Worm (Caenorhabditis elegans) whole organism, young adult: ENCODE data around the gene srw-101.

Source experiments
- B0035.1 ChIP-seq: sonication (generic microtip); optimal IDR thresholded peaks from 2 replicates; lab custom pipeline; 2016; ENCODE audit warnings: missing genetic modification characterization, mild to moderate bottlenecking, missing compliant biosample characterization, missing genotype, missing genetic modification reagents
- B0261.1 ChIP-seq: sonication (generic microtip); optimal IDR thresholded peaks from 2 replicates; lab custom pipeline; 2016; ENCODE audit warnings: mild to moderate bottlenecking, missing genetic modification characterization, moderate library complexity, missing compliant biosample characterization
- D2030.7 ChIP-seq: fragments of 200-800 bp; sonication (Bioruptor generic); IDR thresholded peaks from 2 replicates; pipeline ENCODE4 v1.3.6; 2022; ENCODE audit warnings: missing genetic modification reagents, missing genetic modification characterization, missing compliant biosample characterization
- F23B12.7 ChIP-seq: sonication (generic microtip); optimal IDR thresholded peaks from 2 replicates; lab custom pipeline; 2017; ENCODE audit warnings: missing genetic modification characterization, mild to moderate bottlenecking, missing compliant biosample characterization, antibody characterized with exemption, moderate library complexity; ENCODE audit not compliant: insufficient read depth
- K11D2.4 ChIP-seq: fragments of 200-800 bp; sonication (Bioruptor generic); IDR thresholded peaks from 2 replicates; pipeline ENCODE4 v1.3.6; 2022; ENCODE audit warnings: missing genetic modification reagents, missing genetic modification characterization, missing compliant biosample characterization
- K12H6.12 ChIP-seq: fragments of 200-800 bp; sonication (Bioruptor generic); optimal IDR thresholded peaks from 2 replicates; lab custom pipeline; 2018; ENCODE audit warnings: mild to moderate bottlenecking, missing genetic modification characterization, missing compliant biosample characterization
- atf-7 ChIP-seq: sonication (generic microtip); optimal IDR thresholded peaks from 2 replicates; lab custom pipeline; 2017; ENCODE audit warnings: mild to moderate bottlenecking, missing genetic modification characterization, missing compliant biosample characterization
- athp-1 ChIP-seq: sonication (generic microtip); optimal IDR thresholded peaks from 2 replicates; lab custom pipeline; 2017; ENCODE audit warnings: mild to moderate bottlenecking, missing genetic modification characterization, missing compliant biosample characterization
- attf-5 ChIP-seq: fragments of 200-800 bp; sonication (Bioruptor generic); optimal IDR thresholded peaks from 2 replicates; lab custom pipeline; 2018; ENCODE audit warnings: mild to moderate bottlenecking, missing genetic modification characterization, missing compliant biosample characterization
- cebp-2 ChIP-seq: fragments of 200-800 bp; sonication (Bioruptor generic); IDR thresholded peaks from 2 replicates; pipeline ENCODE4 v1.3.6; 2022; ENCODE audit warnings: missing genetic modification characterization, missing compliant biosample characterization
- ceh-40 ChIP-seq: fragments of 200-800 bp; sonication (Bioruptor generic); IDR thresholded peaks from 2 replicates; pipeline ENCODE4 v1.3.6; 2022; ENCODE audit warnings: missing genetic modification characterization, missing compliant biosample characterization
- ceh-58 ChIP-seq: fragments of 200-800 bp; sonication (Bioruptor generic); IDR thresholded peaks from 2 replicates; pipeline ENCODE4 v1.3.6; 2022; ENCODE audit warnings: missing genetic modification characterization, missing compliant biosample characterization
- ceh-91 ChIP-seq: fragments of 200-800 bp; sonication (Bioruptor generic); IDR thresholded peaks from 2 replicates; pipeline ENCODE4 v1.3.6; 2022; ENCODE audit warnings: missing genetic modification reagents, missing genetic modification characterization, missing compliant biosample characterization
- chd-7 ChIP-seq: sonication (generic microtip); optimal IDR thresholded peaks from 2 replicates; lab custom pipeline; 2016; ENCODE audit warnings: mild to moderate bottlenecking, missing genetic modification characterization, moderate library complexity, missing compliant biosample characterization
- die-1 ChIP-seq: sonication (generic microtip); optimal IDR thresholded peaks from 2 replicates; lab custom pipeline; 2016; ENCODE audit warnings: missing genotype, mild to moderate bottlenecking, missing genetic modification characterization, missing compliant biosample characterization
- egrh-3 ChIP-seq: fragments of 200-800 bp; sonication (Bioruptor generic); IDR thresholded peaks from 2 replicates; pipeline ENCODE4 v1.3.6; 2022; ENCODE audit warnings: missing genetic modification reagents, missing genetic modification characterization, missing compliant biosample characterization
- fkh-3 ChIP-seq: sonication (generic microtip); optimal IDR thresholded peaks from 2 replicates; lab custom pipeline; 2016; ENCODE audit warnings: mild to moderate bottlenecking, missing genetic modification characterization, missing compliant biosample characterization
- gei-17 ChIP-seq: fragments of 200-800 bp; sonication (Bioruptor generic); optimal IDR thresholded peaks from 2 replicates; lab custom pipeline; 2018; ENCODE audit warnings: mild to moderate bottlenecking, missing genetic modification characterization, missing compliant biosample characterization
- him-1 ChIP-seq: sonication (generic microtip); optimal IDR thresholded peaks from 2 replicates; lab custom pipeline; 2016; ENCODE audit warnings: missing genotype, missing genetic modification reagents, missing genetic modification characterization, missing compliant biosample characterization
- lin-40 ChIP-seq: sonication (generic microtip); optimal IDR thresholded peaks from 2 replicates; lab custom pipeline; 2016; ENCODE audit warnings: missing genetic modification characterization, mild to moderate bottlenecking, missing compliant biosample characterization, missing genotype, missing genetic modification reagents
- lsy-27 ChIP-seq: sonication (generic microtip); optimal IDR thresholded peaks from 2 replicates; lab custom pipeline; 2017; ENCODE audit warnings: missing genetic modification characterization, mild to moderate bottlenecking, missing compliant biosample characterization, antibody characterized with exemption, missing genotype, borderline replicate concordance; ENCODE audit not compliant: insufficient read depth
- mel-28 ChIP-seq: sonication (generic microtip); optimal IDR thresholded peaks from 2 replicates; lab custom pipeline; 2016; ENCODE audit warnings: borderline replicate concordance, mild to moderate bottlenecking, missing genetic modification characterization, missing compliant biosample characterization
- nfya-1 ChIP-seq: sonication (generic microtip); optimal IDR thresholded peaks from 2 replicates; lab custom pipeline; 2017; ENCODE audit warnings: antibody characterized with exemption, missing compliant biosample characterization, missing genetic modification characterization, borderline replicate concordance; ENCODE audit not compliant: insufficient read depth
- nfya-2 ChIP-seq: fragments of 200-800 bp; sonication (Bioruptor generic); IDR thresholded peaks from 2 replicates; pipeline ENCODE4 v1.3.6; 2022; ENCODE audit warnings: missing genetic modification reagents, missing genetic modification characterization, missing compliant biosample characterization
- nfyb-1 ChIP-seq: fragments of 200-800 bp; sonication (Bioruptor generic); IDR thresholded peaks from 2 replicates; pipeline ENCODE4 v1.3.6; 2022; ENCODE audit warnings: missing genetic modification reagents, missing genetic modification characterization, missing compliant biosample characterization
- nhr-90 ChIP-seq: sonication (generic microtip); optimal IDR thresholded peaks from 2 replicates; lab custom pipeline; 2016; ENCODE audit warnings: missing genotype, mild to moderate bottlenecking, missing genetic modification characterization, missing compliant biosample characterization
- repo-1 ChIP-seq: sonication (generic microtip); optimal IDR thresholded peaks from 2 replicates; lab custom pipeline; 2017; ENCODE audit warnings: mild to moderate bottlenecking, missing genetic modification characterization, missing compliant biosample characterization
- snpc-1.1 ChIP-seq: sonication (generic microtip); optimal IDR thresholded peaks from 2 replicates; lab custom pipeline; 2017; ENCODE audit warnings: missing genetic modification characterization, mild to moderate bottlenecking, missing compliant biosample characterization, antibody characterized with exemption, moderate library complexity, missing genotype, missing genetic modification reagents; ENCODE audit not compliant: insufficient read depth
- snpc-1.3 ChIP-seq: sonication (generic microtip); optimal IDR thresholded peaks from 2 replicates; lab custom pipeline; 2017; ENCODE audit warnings: missing genetic modification characterization, mild to moderate bottlenecking, missing compliant biosample characterization, antibody characterized with exemption, moderate library complexity, missing genotype, missing genetic modification reagents; ENCODE audit not compliant: insufficient read depth
- somi-1 ChIP-seq: fragments of 200-800 bp; sonication (Bioruptor generic); optimal IDR thresholded peaks from 2 replicates; lab custom pipeline; 2018; ENCODE audit warnings: mild to moderate bottlenecking, missing genetic modification characterization, missing compliant biosample characterization
- sptf-2 ChIP-seq: fragments of 200-800 bp; sonication (Bioruptor generic); optimal IDR thresholded peaks from 2 replicates; lab custom pipeline; 2018; ENCODE audit warnings: mild to moderate bottlenecking, missing genetic modification characterization, missing compliant biosample characterization
- tbp1 ChIP-seq: fragments of 200-800 bp; sonication (Bioruptor generic); optimal IDR thresholded peaks from 2 replicates; lab custom pipeline; 2018; ENCODE audit warnings: mild to moderate bottlenecking, missing genetic modification characterization, missing compliant biosample characterization
- unc-130 ChIP-seq: sonication (generic microtip); optimal IDR thresholded peaks from 2 replicates; lab custom pipeline; 2016; ENCODE audit warnings: missing genetic modification reagents, missing genetic modification characterization, missing compliant biosample characterization
- zfh-2 ChIP-seq: fragments of 200-800 bp; sonication (Bioruptor generic); conservative IDR thresholded peaks from 2 replicates; pipeline ENCODE4 v1.3.6; 2022; ENCODE audit warnings: missing genetic modification reagents, missing genetic modification characterization, missing compliant biosample characterization
- ztf-22 ChIP-seq: fragments of 200-800 bp; sonication (Bioruptor generic); optimal IDR thresholded peaks from 2 replicates; lab custom pipeline; 2018; ENCODE audit warnings: mild to moderate bottlenecking, missing genetic modification characterization, moderate library complexity, missing compliant biosample characterization
- ztf-6 ChIP-seq: fragments of 200-800 bp; sonication (Bioruptor generic); IDR thresholded peaks from 2 replicates; pipeline ENCODE4 v1.3.6; 2022; ENCODE audit warnings: missing genetic modification reagents, missing genetic modification characterization, missing compliant biosample characterization

The srw-101 gene

DNA sequence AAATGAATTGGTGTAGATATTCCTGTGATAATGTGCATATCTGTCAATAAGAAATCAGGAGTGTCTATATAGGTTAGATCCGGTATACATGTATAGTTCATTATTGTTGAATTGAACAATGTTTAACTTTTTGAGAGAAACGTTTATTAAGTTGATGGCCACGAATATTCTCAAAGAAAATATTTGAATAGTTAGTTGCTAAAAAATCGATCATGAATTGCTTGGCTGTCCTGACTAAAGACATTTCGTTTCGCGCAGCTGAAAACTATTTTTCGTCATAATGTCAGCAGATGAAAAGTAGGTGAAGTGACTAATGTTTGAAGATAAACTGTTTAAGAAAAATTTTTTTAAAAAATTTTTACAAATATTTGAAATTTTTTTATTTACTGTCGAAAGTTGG is 29.4 kb downstream of the srw-101 start, which contains the start of gene srh-199:
Gene srh-199, minus strand, starts transcription at position 101 of the 400 bp plus-strand sequence.
- TF ChIP-seq chd-7 (tag; lab: Kevin White, UChicago) = no peak
- TF ChIP-seq F23B12.7 (tag; lab: Kevin White, UChicago) = no peak
- TF ChIP-seq somi-1 (GFP tag; lab: Kevin White, UChicago) = no peak
- TF ChIP-seq K11D2.4 = no peak
- no peak for TF ChIP-seq B0035.1 (tag; lab: Kevin White, UChicago)
- no peak for TF ChIP-seq snpc-1.1 (tag; lab: Kevin White, UChicago)
- TF ChIP-seq tbp1 (GFP tag; lab: Kevin White, UChicago) = no peak
- no peak for TF ChIP-seq mel-28 (tag; lab: Kevin White, UChicago)
- TF ChIP-seq athp-1 = no peak
- no peak for TF ChIP-seq lin-40
- TF ChIP-seq cebp-2 (GFP tag; lab: Robert Waterston, UW) = no peak
- TF ChIP-seq die-1 (tag; lab: Kevin White, UChicago) = no peak
- TF ChIP-seq ceh-91 (GFP tag; lab: Robert Waterston, UW) = no peak
- no peak for TF ChIP-seq atf-7 (tag; lab: Kevin White, UChicago)
- TF ChIP-seq ceh-40 (GFP tag; lab: Robert Waterston, UW) = no peak
- TF ChIP-seq nfya-2 (GFP tag; lab: Robert Waterston, UW) = no peak
- no peak for TF ChIP-seq egrh-3 (GFP tag; lab: Robert Waterston, UW)

DNA sequence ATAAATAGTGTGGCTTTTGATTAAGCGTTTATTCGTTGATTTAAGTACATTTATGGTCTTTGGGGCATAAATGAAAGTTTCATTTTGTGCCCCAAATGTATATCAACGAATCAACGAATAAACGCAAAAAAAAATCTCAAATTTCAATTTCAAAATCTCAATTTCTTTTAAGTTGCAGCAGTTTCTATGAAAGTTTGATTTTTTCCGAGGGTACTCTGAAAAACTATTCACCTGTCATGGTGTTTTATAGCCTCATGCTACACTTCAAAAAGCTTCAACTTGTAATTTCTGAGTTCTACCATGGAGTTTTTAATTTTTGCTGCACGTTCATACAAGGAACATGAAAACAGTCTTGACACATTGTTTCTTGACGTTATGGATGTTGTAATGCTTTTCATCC is 30.4 kb downstream of the srw-101 start, which contains the start of gene ZK697.1:
Gene ZK697.1, plus strand, starts transcription at position 301 of the 400 bp plus-strand sequence.
- no peak for TF ChIP-seq fkh-3
- TF ChIP-seq him-1 = no peak
- no peak for TF ChIP-seq nfya-1 (tag; lab: Kevin White, UChicago)
- no peak for TF ChIP-seq ceh-40 (GFP tag; lab: Robert Waterston, UW)
- no peak for TF ChIP-seq lsy-27
- no peak for TF ChIP-seq K12H6.12 (tag; lab: Kevin White, UChicago)
- TF ChIP-seq repo-1 (tag; lab: Kevin White, UChicago) = no peak
- no peak for TF ChIP-seq gei-17 (GFP tag; lab: Kevin White, UChicago)
- no peak for TF ChIP-seq nfyb-1 (GFP tag; lab: Robert Waterston, UW)
- TF ChIP-seq unc-130 (GFP tag; lab: Kevin White, UChicago) = no peak
- no peak for TF ChIP-seq B0261.1
- no peak for TF ChIP-seq ztf-6 (GFP tag; lab: Robert Waterston, UW)
- TF ChIP-seq zfh-2 (GFP tag; lab: Robert Waterston, UW) = no peak
- TF ChIP-seq sptf-2 (GFP tag; lab: Kevin White, UChicago) = no peak
- no peak for TF ChIP-seq snpc-1.3 (tag; lab: Kevin White, UChicago)
- TF ChIP-seq ztf-22 (GFP tag; lab: Kevin White, UChicago) = no peak
- TF ChIP-seq nhr-90 (tag; lab: Kevin White, UChicago) = no peak

DNA sequence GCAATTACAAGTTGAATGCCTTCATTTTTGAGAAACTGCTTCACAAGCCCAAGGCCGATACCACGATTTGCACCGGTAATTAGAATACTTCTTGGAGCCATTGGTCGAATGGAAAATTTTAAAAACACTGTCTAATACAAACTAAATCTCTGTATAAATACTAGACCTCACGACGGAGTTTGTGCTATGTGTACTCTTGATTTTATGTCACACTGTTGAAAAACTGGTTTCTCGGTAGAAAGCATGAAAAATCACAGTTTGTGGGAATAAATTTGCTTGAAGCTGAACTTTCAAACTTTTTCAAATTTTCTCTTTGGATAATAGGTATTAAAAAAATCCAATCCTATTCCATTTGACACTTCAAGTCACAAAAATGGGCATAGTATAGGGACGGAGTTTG is 33.5 kb downstream of the srw-101 start, which contains the start of gene ZK697.14:
Gene ZK697.14, minus strand, starts transcription at position 101 of the 400 bp plus-strand sequence.
- no peak for TF ChIP-seq attf-5 (GFP tag; lab: Kevin White, UChicago)
- TF ChIP-seq D2030.7 (GFP tag; lab: Robert Waterston, UW) = no peak
- TF ChIP-seq snpc-1.3 (tag; lab: Kevin White, UChicago) = no peak
- TF ChIP-seq ceh-58 = no peak
